Worm (Caenorhabditis elegans): ENCODE results near the gene perm-4.

perm-4 gene

ce11 chrIV:1124741-1125140 is at the start of gene perm-4:
Gene perm-4, minus strand, starts transcription at chrIV:1125107.
- TF ChIP-seq him-1 (tag; optimal IDR thresholded peaks at IDR 0.05) (no peak), dao-5 (tag; optimal IDR thresholded peaks at IDR 0.05) (no peak), W03F9.2 (tag; optimal IDR thresholded peaks at IDR 0.05) (no peak)

ce11 chrIV:1174411-1174810 is 49.5 kb upstream of the perm-4 start:
- TF ChIP-seq dao-5 (tag; optimal IDR thresholded peaks at IDR 0.05) (no peak), W03F9.2 (tag; optimal IDR thresholded peaks at IDR 0.05) (no peak), him-1 (tag; optimal IDR thresholded peaks at IDR 0.05) (no peak)

ce11 chrIV:1170408-1170807 is 45.5 kb upstream of the perm-4 start, which contains the start of gene cec-2:
Gene cec-2, plus strand, starts transcription at chrIV:1170708.
- TF ChIP-seq dao-5 (tag; optimal IDR thresholded peaks at IDR 0.05) (no peak), him-1 (tag; optimal IDR thresholded peaks at IDR 0.05) (no peak), W03F9.2 (tag; optimal IDR thresholded peaks at IDR 0.05) (no peak)

- TF ChIP-seq W03F9.2 (tag; optimal IDR thresholded peaks at IDR 0.05): no peak
- no peak for TF ChIP-seq dao-5 (tag; optimal IDR thresholded peaks at IDR 0.05)
- TF ChIP-seq him-1 (tag; optimal IDR thresholded peaks at IDR 0.05): no peak
Observed at ce11 chrIV:1168311-1168965, 43.5 kb upstream of the perm-4 start.

ce11 chrIV:1167352-1167751 is 42.4 kb upstream of the perm-4 start:
- TF ChIP-seq W03F9.2 (tag; optimal IDR thresholded peaks at IDR 0.05) (no peak), dao-5 (tag; optimal IDR thresholded peaks at IDR 0.05) (no peak), him-1 (tag; optimal IDR thresholded peaks at IDR 0.05) (no peak)

ce11 chrIV:1163126-1163525 is 38.2 kb upstream of the perm-4 start, which contains the start of gene C50A2.7:
Gene C50A2.7, plus strand, starts transcription at chrIV:1163426.
- TF ChIP-seq dao-5 (tag; optimal IDR thresholded peaks at IDR 0.05) (no peak), him-1 (tag; optimal IDR thresholded peaks at IDR 0.05) (no peak), W03F9.2 (tag; optimal IDR thresholded peaks at IDR 0.05) (no peak)

ce11 chrIV:1160386-1160785 is 35.5 kb upstream of the perm-4 start, which contains the start of gene ets-8:
Gene ets-8, minus strand, starts transcription at chrIV:1160486.
- TF ChIP-seq him-1 (tag; optimal IDR thresholded peaks at IDR 0.05) (no peak), W03F9.2 (tag; optimal IDR thresholded peaks at IDR 0.05) (no peak)

ce11 chrIV:1157928-1158327 is 33.0 kb upstream of the perm-4 start, which contains the start of gene C50A2.3:
Gene C50A2.3, minus strand, starts transcription at chrIV:1158028.
- TF ChIP-seq W03F9.2 (tag; optimal IDR thresholded peaks at IDR 0.05) (no peak), dao-5 (tag; optimal IDR thresholded peaks at IDR 0.05) (no peak), him-1 (tag; optimal IDR thresholded peaks at IDR 0.05) (no peak)

ce11 chrIV:1155206-1155605 is 30.3 kb upstream of the perm-4 start:
- no peak for TF ChIP-seq him-1 (tag; optimal IDR thresholded peaks at IDR 0.05)

ce11 chrIV:1148425-1149151 is 23.7 kb upstream of the perm-4 start:
- TF ChIP-seq him-1 (tag; optimal IDR thresholded peaks at IDR 0.05): no peak
- TF ChIP-seq W03F9.2 (tag; optimal IDR thresholded peaks at IDR 0.05): no peak
- no peak for TF ChIP-seq dao-5 (tag; optimal IDR thresholded peaks at IDR 0.05)

- TF ChIP-seq him-1 (tag; optimal IDR thresholded peaks at IDR 0.05): no peak
- no peak for TF ChIP-seq W03F9.2 (tag; optimal IDR thresholded peaks at IDR 0.05)
- TF ChIP-seq dao-5 (tag; optimal IDR thresholded peaks at IDR 0.05): no peak
Observed at ce11 chrIV:1147594-1147993, 22.7 kb upstream of the perm-4 start.

- TF ChIP-seq W03F9.2 (tag; optimal IDR thresholded peaks at IDR 0.05) (no peak), dao-5 (tag; optimal IDR thresholded peaks at IDR 0.05) (no peak), him-1 (tag; optimal IDR thresholded peaks at IDR 0.05) (no peak)
Observed at ce11 chrIV:1136658-1137057, 11.8 kb upstream of the perm-4 start, which contains the start of gene C44B12.6. Gene C44B12.6, minus strand, starts transcription at chrIV:1136758.

- no peak for TF ChIP-seq him-1 (tag; optimal IDR thresholded peaks at IDR 0.05)
- TF ChIP-seq dao-5 (tag; optimal IDR thresholded peaks at IDR 0.05): no peak
- no peak for TF ChIP-seq W03F9.2 (tag; optimal IDR thresholded peaks at IDR 0.05)
Observed at ce11 chrIV:1127852-1128251, 2.9 kb upstream of the perm-4 start.

- no peak for TF ChIP-seq him-1 (tag; optimal IDR thresholded peaks at IDR 0.05)
- no peak for TF ChIP-seq W03F9.2 (tag; optimal IDR thresholded peaks at IDR 0.05)
- TF ChIP-seq dao-5 (tag; optimal IDR thresholded peaks at IDR 0.05): no peak
Observed at ce11 chrIV:1126490-1126889, 1.6 kb upstream of the perm-4 start, which contains the start of gene perm-2. Gene perm-2, plus strand, starts transcription at chrIV:1126790.

All from whole organism, L4/young adult.